Worm (Caenorhabditis elegans) whole organism, early embryonic: ENCODE measurements around the gene F52E10.2.

ENCODE experiments used
- B0310.2 ChIP-seq: sonication (generic microtip); optimal IDR thresholded peaks from 2 replicates; lab custom pipeline; 2016; ENCODE audit warnings: mild to moderate bottlenecking, missing genetic modification characterization, missing compliant biosample characterization
- F13C5.2 ChIP-seq: sonication (generic microtip); optimal IDR thresholded peaks from 2 replicates; lab custom pipeline; 2017; ENCODE audit warnings: mild to moderate bottlenecking, missing genetic modification characterization, inconsistent platforms, missing compliant biosample characterization
- aly-1 ChIP-seq: sonication (generic microtip); optimal IDR thresholded peaks from 2 replicates; lab custom pipeline; 2016; ENCODE audit warnings: missing genetic modification characterization, missing compliant biosample characterization
- ama-1 ChIP-seq: fragments of 150-350 bp; optimal IDR thresholded peaks from 2 replicates; lab custom pipeline; 2014
- ceh-36 ChIP-seq: sonication (generic microtip); optimal IDR thresholded peaks from 2 replicates; lab custom pipeline; 2016; ENCODE audit warnings: missing genetic modification characterization, inconsistent platforms, missing compliant biosample characterization
- pes-1 ChIP-seq: fragments of 200-800 bp; sonication (Bioruptor generic); IDR thresholded peaks from 2 replicates; pipeline ENCODE4 v1.3.6; 2022; ENCODE audit warnings: missing genetic modification reagents, missing genetic modification characterization, missing compliant biosample characterization

- TF ChIP-seq F13C5.2 (no peak), ceh-36 (tag; lab: Kevin White, UChicago) (no peak), aly-1 (tag; lab: Kevin White, UChicago) (no peak), ama-1 (lab: Kevin White, UChicago) (no peak), pes-1 (GFP tag; lab: Robert Waterston, UW) (no peak), B0310.2 (tag; lab: Kevin White, UChicago) (no peak)
Measured at ce11 chrX:16283103-16283502, at the start of gene F52E10.2.
